Worm (Caenorhabditis elegans): Measurements from ENCODE around the gene ZK418.5.

DNA sequence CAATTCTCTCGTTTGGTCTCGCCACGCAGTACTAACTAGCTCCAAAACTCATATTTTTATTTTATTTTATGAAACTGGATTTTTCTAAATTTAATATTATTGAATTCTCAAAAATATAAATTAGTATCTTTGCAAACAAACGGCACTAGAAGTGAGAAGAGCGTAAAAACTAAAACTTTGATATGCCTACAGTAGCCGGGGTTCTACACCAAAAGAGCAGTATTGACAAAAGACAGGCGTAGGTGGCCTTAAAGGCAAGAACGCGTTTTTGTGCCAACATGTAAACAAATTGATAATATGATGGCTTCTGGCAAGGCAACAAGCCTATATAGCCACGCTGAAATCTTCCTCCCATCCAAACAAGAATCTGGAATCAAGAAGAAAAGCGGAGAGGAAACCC lies 11.1 kb downstream of the ZK418.5 start, which contains the start of gene R01H2.1:
- TF ChIP-seq him-1 (tag; optimal IDR thresholded peaks at IDR 0.05) (no peak), dao-5 (tag; optimal IDR thresholded peaks at IDR 0.05) (no peak), W03F9.2 (tag; optimal IDR thresholded peaks at IDR 0.05) (no peak)

Data from whole organism, L4/young adult.